Fruit fly (Drosophila melanogaster): Measurements from ENCODE around the gene CG7606.

Gene CG7606

dm6 chr3R:17631176-17631865 is 35.0 kb downstream of the CG7606 start:
- TF ChIP-seq pan (optimal IDR thresholded peaks at IDR 0.05) (no peak), sage (GFP tag; optimal IDR thresholded peaks at IDR 0.05) (no peak), Hnf4 (GFP tag; optimal IDR thresholded peaks at IDR 0.05) (no peak), Mio (GFP tag; optimal IDR thresholded peaks at IDR 0.05) (no peak), dsf (GFP tag; optimal IDR thresholded peaks at IDR 0.05; ENCODE audit: borderline replicate concordance) (no peak), CG9705 (GFP tag; optimal IDR thresholded peaks at IDR 0.05) (no peak), dmrt93B (GFP tag; optimal IDR thresholded peaks at IDR 0.05) (no peak)

- TF ChIP-seq HLH106 (tag; optimal IDR thresholded peaks at IDR 0.05) (no peak), Hnf4 (GFP tag; optimal IDR thresholded peaks at IDR 0.05) (no peak), dl (GFP tag; optimal IDR thresholded peaks at IDR 0.05; ENCODE audit: insufficient read depth in 1 of 2, partially characterized antibody in 2 of 2) (no peak), sage (GFP tag; optimal IDR thresholded peaks at IDR 0.05) (no peak), foxo (GFP tag; optimal IDR thresholded peaks at IDR 0.05) (no peak), Rel (GFP tag; optimal IDR thresholded peaks at IDR 0.05) (no peak), Rel (tag; optimal IDR thresholded peaks at IDR 0.05) (peak; percentile 72)
These were observed 47.7 kb downstream of the CG7606 start for dm6 chr3R:17644019-17644418.

- TF ChIP-seq Rel (GFP tag; optimal IDR thresholded peaks at IDR 0.05) (no peak), Rel (tag; optimal IDR thresholded peaks at IDR 0.05) (peak; percentile 16), usp (GFP tag; optimal IDR thresholded peaks at IDR 0.05) (no peak)
These were observed 48.9 kb downstream of the CG7606 start for dm6 chr3R:17645239-17645638.

dm6 chr3R:17646102-17647050 is 50.0 kb downstream of the CG7606 start:
- TF ChIP-seq fru (GFP tag; optimal IDR thresholded peaks at IDR 0.05) (no peak), usp (GFP tag; optimal IDR thresholded peaks at IDR 0.05) (no peak), HLH106 (tag; optimal IDR thresholded peaks at IDR 0.05) (peak; percentile 6), CrebA (GFP tag; optimal IDR thresholded peaks at IDR 0.05; ENCODE audit: borderline replicate concordance) (peak; percentile 30), ey (GFP tag; optimal IDR thresholded peaks at IDR 0.05) (peak; percentile 4), dmrt93B (GFP tag; optimal IDR thresholded peaks at IDR 0.05) (no peak), br (GFP tag; optimal IDR thresholded peaks at IDR 0.05) (no peak), woc (GFP tag; optimal IDR thresholded peaks at IDR 0.05) (peak; percentile 52), Myc (optimal IDR thresholded peaks at IDR 0.05) (peak; percentile 12), sage (GFP tag; optimal IDR thresholded peaks at IDR 0.05) (no peak)

- TF ChIP-seq N (GFP tag; optimal IDR thresholded peaks at IDR 0.05) (no peak), foxo (GFP tag; optimal IDR thresholded peaks at IDR 0.05) (peak in 1 of 2 experiments; percentile 38), woc (GFP tag; optimal IDR thresholded peaks at IDR 0.05) (peak; percentile 13), tai (GFP tag; optimal IDR thresholded peaks at IDR 0.05) (peak; percentile 23), psq (GFP tag; optimal IDR thresholded peaks at IDR 0.05) (no peak), Myc (optimal IDR thresholded peaks at IDR 0.05) (no peak), Hnf4 (GFP tag; optimal IDR thresholded peaks at IDR 0.05) (peak; percentile 29), Mio (GFP tag; optimal IDR thresholded peaks at IDR 0.05) (no peak), brk (GFP tag; optimal IDR thresholded peaks at IDR 0.05) (no peak), Vsx2 (GFP tag; optimal IDR thresholded peaks at IDR 0.05; ENCODE audit: partially characterized antibody) (peak; percentile 4), Hr83 (GFP tag; optimal IDR thresholded peaks at IDR 0.05; ENCODE audit: poor library complexity, severe bottlenecking) (peak; percentile 5), Hr78 (GFP tag; optimal IDR thresholded peaks at IDR 0.05) (no peak)
These were observed 51.1 kb downstream of the CG7606 start, which contains the start of gene CG14322 for dm6 chr3R:17647444-17647843. Gene CG14322 (plus strand): TSS chr3R:17647679.
